Fruit fly (Drosophila melanogaster) whole organism, embryonic: ENCODE measurements around the gene ocn.

Experiments used
- Abd-B ChIP-seq: fragments of 200-800 bp; sonication (Bioruptor generic); optimal IDR thresholded peaks from 2 replicates; lab custom pipeline; 2018; ENCODE audit warnings: missing biosample characterization, mild to moderate bottlenecking, missing genetic modification characterization, moderate library complexity
- Adf1 ChIP-seq: fragments of 200-800 bp; sonication (Bioruptor generic); IDR thresholded peaks from 2 replicates; pipeline ENCODE4 v1.3.6; 2022; ENCODE audit warnings: missing biosample characterization, missing genetic modification characterization
- CG10462 ChIP-seq: fragments of 200-800 bp; sonication (Bioruptor generic); optimal IDR thresholded peaks from 2 replicates; lab custom pipeline; 2016; ENCODE audit warnings: missing biosample characterization, missing genetic modification characterization
- CG10543 ChIP-seq: fragments of 200-800 bp; sonication (Bioruptor generic); optimal IDR thresholded peaks from 3 replicates; lab custom pipeline; 2017; ENCODE audit warnings: missing biosample characterization, mild to moderate bottlenecking, missing genetic modification characterization, moderate library complexity
- CG11456 ChIP-seq: fragments of 200-800 bp; sonication (Bioruptor generic); IDR thresholded peaks from 3 replicates; pipeline ENCODE4 v1.3.6; 2022; ENCODE audit warnings: missing biosample characterization, missing genetic modification characterization
- CG12659 ChIP-seq: fragments of 200-800 bp; sonication (Bioruptor generic); optimal IDR thresholded peaks from 3 replicates; lab custom pipeline; 2017; ENCODE audit warnings: mild to moderate bottlenecking, missing biosample characterization, missing genetic modification reagents, missing genetic modification characterization
- CG13296 ChIP-seq: fragments of 200-800 bp; sonication (Bioruptor generic); optimal IDR thresholded peaks from 3 replicates; lab custom pipeline; 2018; ENCODE audit warnings: missing biosample characterization, mild to moderate bottlenecking, missing genetic modification characterization
- CG14014 ChIP-seq: fragments of 200-800 bp; sonication (Bioruptor generic); IDR thresholded peaks from 2 replicates; pipeline ENCODE4 v1.3.6; 2022; ENCODE audit warnings: missing biosample characterization, missing genetic modification characterization
- CG14965 ChIP-seq: fragments of 200-800 bp; sonication (Bioruptor generic); optimal IDR thresholded peaks from 2 replicates; lab custom pipeline; 2016; ENCODE audit warnings: missing biosample characterization, missing genetic modification characterization, borderline replicate concordance
- CG15073 ChIP-seq: fragments of 200-800 bp; sonication (Bioruptor generic); optimal IDR thresholded peaks from 2 replicates; lab custom pipeline; 2016; ENCODE audit warnings: missing biosample characterization, missing genetic modification characterization
- CG16815 ChIP-seq: fragments of 200-800 bp; sonication (Bioruptor generic); optimal IDR thresholded peaks from 3 replicates; lab custom pipeline; 2017; ENCODE audit warnings: missing biosample characterization, mild to moderate bottlenecking, missing genetic modification characterization
- CG17328 ChIP-seq: fragments of 200-800 bp; sonication (Bioruptor generic); IDR thresholded peaks from 2 replicates; pipeline ENCODE4 v1.3.6; 2022; ENCODE audit warnings: missing biosample characterization, missing genetic modification characterization
- CG17385 ChIP-seq: fragments of 200-800 bp; sonication (Bioruptor generic); optimal IDR thresholded peaks from 3 replicates; lab custom pipeline; 2018; ENCODE audit warnings: missing biosample characterization, mild to moderate bottlenecking, missing genetic modification characterization
- CG17568 ChIP-seq: fragments of 200-800 bp; sonication (Bioruptor generic); optimal IDR thresholded peaks from 2 replicates; lab custom pipeline; 2018; ENCODE audit warnings: missing biosample characterization, mild to moderate bottlenecking, missing genetic modification characterization, moderate library complexity
- CG18262 ChIP-seq: fragments of 200-800 bp; optimal IDR thresholded peaks from 3 replicates; lab custom pipeline; 2019; ENCODE audit warnings: missing biosample characterization, mild to moderate bottlenecking, missing genetic modification characterization, moderate library complexity
- CG31388 ChIP-seq: fragments of 200-800 bp; sonication (Bioruptor generic); optimal IDR thresholded peaks from 2 replicates; lab custom pipeline; 2016; ENCODE audit warnings: missing biosample characterization, missing genetic modification characterization
- CHES-1-like ChIP-seq: fragments of 200-800 bp; sonication (Bioruptor generic); optimal IDR thresholded peaks from 2 replicates; lab custom pipeline; 2016; ENCODE audit warnings: missing biosample characterization, missing genetic modification characterization
- Ets65A ChIP-seq: fragments of 200-800 bp; sonication (Bioruptor generic); peaks from one replicate; lab custom pipeline; 2016; ENCODE audit warnings: missing biosample characterization, missing genetic modification characterization
- Gsc ChIP-seq: fragments of 200-800 bp; sonication (Bioruptor generic); IDR thresholded peaks from 2 replicates; pipeline ENCODE4 v1.3.6; 2022; ENCODE audit warnings: missing biosample characterization, missing genetic modification characterization
- HHEX ChIP-seq: fragments of 200-800 bp; sonication (Bioruptor generic); optimal IDR thresholded peaks from 3 replicates; lab custom pipeline; 2017; ENCODE audit warnings: missing biosample characterization, mild to moderate bottlenecking, missing genetic modification characterization, missing genetic modification reagents
- HLH4C ChIP-seq: fragments of 200-800 bp; sonication (Bioruptor generic); IDR thresholded peaks from 3 replicates; pipeline ENCODE4 v1.3.6; 2022; ENCODE audit warnings: missing biosample characterization, missing genetic modification characterization; ENCODE audit not compliant: partially characterized antibody
- HLHmδ ChIP-seq: fragments of 200-800 bp; sonication (Bioruptor generic); optimal IDR thresholded peaks from 2 replicates; lab custom pipeline; 2018; ENCODE audit warnings: missing biosample characterization, mild to moderate bottlenecking, missing genetic modification characterization, moderate library complexity
- Hr39 ChIP-seq: fragments of >200 bp; optimal IDR thresholded peaks from 2 replicates; lab custom pipeline; 2017
- Lim3 ChIP-seq: fragments of 200-800 bp; sonication (Bioruptor generic); IDR thresholded peaks from 2 replicates; pipeline ENCODE4 v1.3.6; 2022; ENCODE audit warnings: missing biosample characterization, missing genetic modification characterization
- Nf-YC ChIP-seq: fragments of 200-800 bp; optimal IDR thresholded peaks from 3 replicates; lab custom pipeline; 2019; ENCODE audit warnings: missing biosample characterization, mild to moderate bottlenecking, missing genetic modification characterization, moderate library complexity
- NfI ChIP-seq: fragments of 200-800 bp; sonication (Bioruptor generic); optimal IDR thresholded peaks from 3 replicates; lab custom pipeline; 2018; ENCODE audit warnings: missing biosample characterization, mild to moderate bottlenecking, missing genetic modification characterization, moderate library complexity
- Oli ChIP-seq: fragments of 200-800 bp; sonication (Bioruptor generic); optimal IDR thresholded peaks from 2 replicates; lab custom pipeline; 2018; ENCODE audit warnings: missing biosample characterization, mild to moderate bottlenecking, missing genetic modification characterization, moderate library complexity
- Sox100B ChIP-seq: fragments of 200-800 bp; sonication (Bioruptor generic); optimal IDR thresholded peaks from 3 replicates; lab custom pipeline; 2018; ENCODE audit warnings: missing biosample characterization, mild to moderate bottlenecking, missing genetic modification characterization
- Trl ChIP-seq, 3 experiments: fragments of >200 bp in 2 of 3; fragments of 200-800 bp in 1 of 3; sonication (Bioruptor generic) in 1 of 3; optimal IDR thresholded peaks; 2 replicates in 1 of 3; 3 replicates in 2 of 3; lab custom pipeline; 2016 to 2017; ENCODE audit warnings: missing biosample characterization in 1 of 3, missing genetic modification characterization in 1 of 3
- bbx ChIP-seq: fragments of 200-800 bp; sonication (Bioruptor generic); IDR thresholded peaks from 2 replicates; pipeline ENCODE4 v1.3.6; 2022; ENCODE audit warnings: missing biosample characterization, missing genetic modification characterization; ENCODE audit not compliant: partially characterized antibody
- btn ChIP-seq: fragments of 200-800 bp; sonication (Bioruptor generic); optimal IDR thresholded peaks from 2 replicates; lab custom pipeline; 2016; ENCODE audit warnings: missing biosample characterization, missing genetic modification characterization
- cato ChIP-seq: fragments of 200-800 bp; sonication (Bioruptor generic); optimal IDR thresholded peaks from 2 replicates; lab custom pipeline; 2016; ENCODE audit warnings: missing biosample characterization, missing genetic modification characterization, borderline replicate concordance
- chm ChIP-seq: fragments of 200-800 bp; sonication (Bioruptor generic); IDR thresholded peaks from 2 replicates; pipeline ENCODE4 v1.3.6; 2022; ENCODE audit warnings: missing biosample characterization, missing genetic modification characterization
- disco-r ChIP-seq: fragments of 200-800 bp; sonication (Bioruptor generic); optimal IDR thresholded peaks from 2 replicates; lab custom pipeline; 2016; ENCODE audit warnings: missing biosample characterization, missing genetic modification characterization
- dysf ChIP-seq: fragments of 200-800 bp; sonication (Bioruptor generic); IDR thresholded peaks from 3 replicates; pipeline ENCODE4 v1.3.6; 2022; ENCODE audit warnings: missing biosample characterization, missing genetic modification characterization
- exex ChIP-seq: fragments of 200-800 bp; sonication (Bioruptor generic); optimal IDR thresholded peaks from 4 replicates; lab custom pipeline; 2018; ENCODE audit warnings: missing biosample characterization, mild to moderate bottlenecking, missing genetic modification characterization, moderate library complexity
- hb ChIP-seq: fragments of 200-800 bp; sonication (Bioruptor generic); IDR thresholded peaks from 3 replicates; pipeline ENCODE4 v1.3.6; 2022; ENCODE audit warnings: missing biosample characterization, missing genetic modification characterization; ENCODE audit not compliant: partially characterized antibody
- otp ChIP-seq: fragments of 200-800 bp; sonication (Bioruptor generic); IDR thresholded peaks from 3 replicates; pipeline ENCODE4, ENCODE4 v1.3.6; 2022; ENCODE audit warnings: missing biosample characterization, missing genetic modification characterization
- pzg ChIP-seq: fragments of 200-800 bp; sonication (Bioruptor generic); optimal IDR thresholded peaks from 3 replicates; lab custom pipeline; 2018; ENCODE audit warnings: missing biosample characterization, mild to moderate bottlenecking, missing genetic modification characterization, moderate library complexity
- sc ChIP-seq, 3 experiments: fragments of >200 bp in 2 of 3; fragments of 200-800 bp in 1 of 3; sonication (Bioruptor generic) in 1 of 3; optimal IDR thresholded peaks; 2 replicates in 2 of 3; 3 replicates in 1 of 3; lab custom pipeline; 2017; ENCODE audit warnings: mild to moderate bottlenecking in 1 of 3, missing biosample characterization in 1 of 3, missing genetic modification characterization in 1 of 3, missing genetic modification reagents in 1 of 3
- sima ChIP-seq: fragments of 200-800 bp; sonication (Bioruptor generic); optimal IDR thresholded peaks from 2 replicates; lab custom pipeline; 2016; ENCODE audit warnings: missing biosample characterization, missing genetic modification characterization
- sisA ChIP-seq: fragments of 200-800 bp; sonication (Bioruptor generic); IDR thresholded peaks from 2 replicates; pipeline ENCODE4 v1.3.6; 2022; ENCODE audit warnings: missing biosample characterization, missing genetic modification characterization
- slou ChIP-seq: fragments of 200-800 bp; sonication (Bioruptor generic); optimal IDR thresholded peaks from 3 replicates; lab custom pipeline; 2016; ENCODE audit warnings: missing biosample characterization, missing genetic modification characterization
- stwl ChIP-seq: fragments of 200-800 bp; sonication (Bioruptor generic); optimal IDR thresholded peaks from 3 replicates; lab custom pipeline; 2018; ENCODE audit warnings: missing biosample characterization, mild to moderate bottlenecking, missing genetic modification characterization, moderate library complexity
- tgo ChIP-seq: fragments of 200-800 bp; sonication (Bioruptor generic); IDR thresholded peaks from 3 replicates; pipeline ENCODE4 v1.3.6; 2022; ENCODE audit warnings: missing biosample characterization, missing genetic modification characterization
- tup ChIP-seq: fragments of 200-800 bp; sonication (Bioruptor generic); optimal IDR thresholded peaks from 2 replicates; lab custom pipeline; 2016; ENCODE audit warnings: missing biosample characterization, mild to moderate bottlenecking, missing genetic modification characterization, moderate library complexity
- zfh2 ChIP-seq: fragments of 200-800 bp; sonication (Bioruptor generic); optimal IDR thresholded peaks from 2 replicates; lab custom pipeline; 2016; ENCODE audit warnings: missing biosample characterization, missing genetic modification characterization

Gene ocn

DNA sequence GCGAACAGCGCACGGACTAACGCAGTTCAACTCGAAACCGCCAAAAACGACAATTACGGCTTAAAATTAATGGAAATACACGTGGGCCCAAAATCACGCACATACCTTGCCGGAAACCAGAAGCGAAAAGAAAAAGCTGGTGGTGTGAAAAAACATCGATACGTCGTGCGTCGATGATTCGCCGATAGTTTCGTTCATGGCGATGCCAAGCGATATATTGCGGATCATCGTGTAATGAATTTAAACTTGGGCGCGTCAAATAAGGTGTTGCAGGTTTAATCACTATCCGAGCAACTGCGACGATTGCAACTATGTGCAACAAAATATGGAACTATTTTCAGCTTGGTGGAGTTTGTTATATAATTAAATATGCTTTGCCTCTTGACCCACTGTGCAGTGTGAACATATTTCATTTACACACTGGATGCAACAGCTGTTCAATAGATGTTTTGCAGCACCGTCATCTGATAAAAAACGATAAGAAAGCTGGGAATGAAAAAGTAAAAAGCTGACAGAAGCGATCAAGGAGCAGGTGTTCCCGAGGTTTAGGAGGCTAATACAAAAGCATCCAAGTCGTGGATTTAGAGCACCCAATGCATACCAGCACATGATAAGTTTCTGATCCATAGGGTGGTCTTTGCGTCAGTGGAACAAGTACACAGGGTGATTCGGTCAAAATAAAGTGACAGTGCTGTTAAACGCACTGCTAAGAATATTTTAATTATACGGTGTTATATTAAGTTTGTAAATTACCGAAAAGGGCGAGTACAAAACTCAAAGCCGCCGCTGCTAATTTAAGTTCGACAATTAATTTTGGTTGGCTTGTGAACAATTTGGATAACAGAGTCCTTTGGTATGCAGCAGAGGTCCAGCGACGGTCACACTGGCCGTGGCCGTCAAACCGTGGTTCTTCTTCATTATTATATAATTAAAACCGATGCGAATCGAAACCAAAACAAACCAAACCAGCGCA, 8.8 kb upstream of the ocn start, which contains the start of the genes RpL32 and CG7943 (continued):
- TF ChIP-seq stwl (tag; lab: Kevin White, UChicago) (peak; percentile 79), CG18262 (peak; percentile 90), disco-r (GFP tag; lab: Kevin White, UChicago) (peak; percentile 92), Lim3 (GFP tag; lab: Robert Waterston, UW) (peak; percentile 83), zfh2 (peak; percentile 96), CG17385 (GFP tag; lab: Kevin White, UChicago) (peak; percentile 86), CG14014 (GFP tag; lab: Robert Waterston, UW) (peak; percentile 96), NfI (GFP tag; lab: Kevin White, UChicago) (peak; percentile 96), Ets65A (GFP tag; lab: Kevin White, UChicago) (peak; percentile 99), sc (optimal IDR thresholded peaks at IDR 0.05; lab: Kevin White, UChicago) (no peak), sc (GFP tag; optimal IDR thresholded peaks at IDR 0.05; lab: Kevin White, UChicago) (peak; percentile 75), CG10543 (GFP tag; lab: Kevin White, UChicago) (peak; percentile 97), otp (GFP tag; lab: Robert Waterston, UW) (peak; percentile 91; the same call in 2 of the 3 replicates), exex (peak; percentile 52), CHES-1-like (GFP tag; lab: Kevin White, UChicago) (peak; percentile 91), CG14965 (GFP tag; lab: Kevin White, UChicago) (peak; percentile 79), cato (GFP tag; lab: Kevin White, UChicago) (peak; percentile 74), Gsc (GFP tag; lab: Robert Waterston, UW) (peak; percentile 85), HHEX (peak; percentile 95), bbx (GFP tag; lab: Robert Waterston, UW) (peak; percentile 100), CG17568 (GFP tag; lab: Kevin White, UChicago) (no peak), Oli (tag; lab: Kevin White, UChicago) (peak; percentile 76), slou (peak; percentile 95), Nf-YC (tag; lab: Kevin White, UChicago) (peak; percentile 86), Trl (optimal IDR thresholded peaks at IDR 0.05; lab: Kevin White, UChicago) (no peak), Trl (GFP tag; optimal IDR thresholded peaks at IDR 0.05; lab: Kevin White, UChicago) (peak; percentile 98), sisA (peak; percentile 97), CG31388 (peak; percentile 66), sima (GFP tag; lab: Kevin White, UChicago) (peak; percentile 97), CG17328 (peak; percentile 92), Sox100B (GFP tag; lab: Kevin White, UChicago) (peak; percentile 92), CG13296 (GFP tag; lab: Kevin White, UChicago) (peak; percentile 97), pzg (GFP tag; lab: Kevin White, UChicago) (peak; percentile 92), CG10462 (GFP tag; lab: Kevin White, UChicago) (peak; percentile 56), dysf (GFP tag; lab: Robert Waterston, UW) (peak; percentile 96), Hr39 (lab: Kevin White, UChicago) (no peak), tgo (peak; percentile 93), CG12659 (GFP tag; lab: Kevin White, UChicago) (peak; percentile 94), HLH4C (GFP tag; lab: Robert Waterston, UW) (peak; percentile 100), hb (peak; percentile 100), tup (GFP tag; lab: Kevin White, UChicago) (peak; percentile 95), btn (GFP tag; lab: Kevin White, UChicago) (peak; percentile 74), HLHmδ (GFP tag; lab: Kevin White, UChicago) (peak; percentile 82), CG16815 (GFP tag; lab: Kevin White, UChicago) (peak; percentile 73), CG15073 (GFP tag; lab: Kevin White, UChicago) (peak; percentile 53), Adf1 (peak; percentile 78), Abd-B (GFP tag; lab: Kevin White, UChicago) (peak; percentile 83), CG11456 (GFP tag; lab: Robert Waterston, UW) (peak; percentile 96), chm (peak; percentile 97)
